Fruit fly (Drosophila melanogaster) whole organism, embryonic: ENCODE results near the gene dah.

ENCODE experiments used
- Abd-B ChIP-seq: fragments of 200-800 bp; sonication (Bioruptor generic); optimal IDR thresholded peaks from 2 replicates; lab custom pipeline; 2018; ENCODE audit warnings: missing biosample characterization, mild to moderate bottlenecking, missing genetic modification characterization, moderate library complexity
- Antp ChIP-seq: fragments of 200-800 bp; sonication (Bioruptor generic); optimal IDR thresholded peaks from 3 replicates; lab custom pipeline; 2016; ENCODE audit warnings: missing biosample characterization, missing genetic modification characterization
- CG12769 ChIP-seq: fragments of 200-800 bp; sonication (Bioruptor generic); optimal IDR thresholded peaks from 2 replicates; lab custom pipeline; 2019; ENCODE audit warnings: missing biosample characterization, mild to moderate bottlenecking, missing genetic modification characterization, moderate library complexity
- CG13624 ChIP-seq: fragments of 200-800 bp; sonication (Bioruptor generic); optimal IDR thresholded peaks from 2 replicates; lab custom pipeline; 2016; ENCODE audit warnings: missing biosample characterization, missing genetic modification characterization
- CG14014 ChIP-seq: fragments of 200-800 bp; sonication (Bioruptor generic); IDR thresholded peaks from 2 replicates; pipeline ENCODE4 v1.3.6; 2022; ENCODE audit warnings: missing biosample characterization, missing genetic modification characterization
- CG15073 ChIP-seq: fragments of 200-800 bp; sonication (Bioruptor generic); optimal IDR thresholded peaks from 2 replicates; lab custom pipeline; 2016; ENCODE audit warnings: missing biosample characterization, missing genetic modification characterization
- CG1603 ChIP-seq: fragments of 200-800 bp; sonication (Bioruptor generic); optimal IDR thresholded peaks from 2 replicates; lab custom pipeline; 2019; ENCODE audit warnings: missing biosample characterization, mild to moderate bottlenecking, missing genetic modification characterization, moderate library complexity
- CG17385 ChIP-seq: fragments of 200-800 bp; sonication (Bioruptor generic); optimal IDR thresholded peaks from 3 replicates; lab custom pipeline; 2018; ENCODE audit warnings: missing biosample characterization, mild to moderate bottlenecking, missing genetic modification characterization
- CG17568 ChIP-seq: fragments of 200-800 bp; sonication (Bioruptor generic); optimal IDR thresholded peaks from 2 replicates; lab custom pipeline; 2018; ENCODE audit warnings: missing biosample characterization, mild to moderate bottlenecking, missing genetic modification characterization, moderate library complexity
- CG18262 ChIP-seq: fragments of 200-800 bp; optimal IDR thresholded peaks from 3 replicates; lab custom pipeline; 2019; ENCODE audit warnings: missing biosample characterization, mild to moderate bottlenecking, missing genetic modification characterization, moderate library complexity
- CG18619 ChIP-seq: fragments of 200-800 bp; sonication (Bioruptor generic); optimal IDR thresholded peaks from 3 replicates; lab custom pipeline; 2017; ENCODE audit warnings: missing biosample characterization, mild to moderate bottlenecking, missing genetic modification characterization
- CG2712 ChIP-seq: fragments of 200-800 bp; optimal IDR thresholded peaks from 3 replicates; lab custom pipeline; 2019; ENCODE audit warnings: missing biosample characterization, mild to moderate bottlenecking, missing genetic modification characterization, moderate library complexity
- CG34376 ChIP-seq: fragments of 200-800 bp; sonication (Bioruptor generic); optimal IDR thresholded peaks from 2 replicates; lab custom pipeline; 2018; ENCODE audit warnings: missing biosample characterization, mild to moderate bottlenecking, missing genetic modification characterization
- CG3838 ChIP-seq: fragments of 200-800 bp; sonication (Bioruptor generic); optimal IDR thresholded peaks from 3 replicates; lab custom pipeline; 2016; ENCODE audit warnings: missing biosample characterization, missing genetic modification characterization
- CG42726 ChIP-seq: fragments of 200-800 bp; sonication (Bioruptor generic); IDR thresholded peaks from 2 replicates; pipeline ENCODE4 v1.3.6; 2022; ENCODE audit warnings: missing biosample characterization, missing genetic modification characterization; ENCODE audit not compliant: partially characterized antibody
- CG5953 ChIP-seq: fragments of 200-800 bp; sonication (Bioruptor generic); IDR thresholded peaks from 2 replicates; pipeline ENCODE4 v1.3.6; 2022; ENCODE audit warnings: missing biosample characterization, missing genetic modification characterization
- CG7357 ChIP-seq: fragments of 200-800 bp; sonication (Bioruptor generic); IDR thresholded peaks from 3 replicates; pipeline ENCODE4 v1.3.6; 2022; ENCODE audit warnings: missing biosample characterization, missing genetic modification characterization
- CG7963 ChIP-seq: fragments of 200-800 bp; sonication (Bioruptor generic); IDR thresholded peaks from 3 replicates; pipeline ENCODE4 v1.3.6; 2022; ENCODE audit warnings: missing biosample characterization, missing genetic modification characterization; ENCODE audit not compliant: partially characterized antibody
- CG8359 ChIP-seq: fragments of 200-800 bp; sonication (Bioruptor generic); optimal IDR thresholded peaks from 2 replicates; lab custom pipeline; 2017; ENCODE audit warnings: missing biosample characterization, mild to moderate bottlenecking, missing genetic modification characterization, borderline replicate concordance
- Dbx ChIP-seq: fragments of 200-800 bp; sonication (Bioruptor generic); IDR thresholded peaks from 3 replicates; pipeline ENCODE4 v1.3.6; 2022; ENCODE audit warnings: missing biosample characterization, missing genetic modification characterization
- Fer2 ChIP-seq: fragments of 200-800 bp; sonication (Bioruptor generic); optimal IDR thresholded peaks from 2 replicates; lab custom pipeline; 2018; ENCODE audit warnings: missing biosample characterization, mild to moderate bottlenecking, missing genetic modification characterization, moderate library complexity
- Fer3 ChIP-seq: fragments of 200-800 bp; sonication (Bioruptor generic); optimal IDR thresholded peaks from 2 replicates; lab custom pipeline; 2018; ENCODE audit warnings: missing biosample characterization, mild to moderate bottlenecking, missing genetic modification characterization, moderate library complexity
- Jarid2 ChIP-seq: fragments of 200-800 bp; sonication (Bioruptor generic); optimal IDR thresholded peaks from 3 replicates; lab custom pipeline; 2017; ENCODE audit warnings: mild to moderate bottlenecking, missing biosample characterization, missing genetic modification reagents, missing genetic modification characterization
- MBD-R2 ChIP-seq: fragments of 200-800 bp; sonication (Bioruptor generic); IDR thresholded peaks from 2 replicates; pipeline ENCODE4 v1.3.6; 2022; ENCODE audit warnings: missing biosample characterization, missing genetic modification characterization
- MTF-1 ChIP-seq: fragments of 200-800 bp; sonication (Bioruptor generic); optimal IDR thresholded peaks from 2 replicates; lab custom pipeline; 2018; ENCODE audit warnings: missing biosample characterization, mild to moderate bottlenecking, missing genetic modification characterization, borderline replicate concordance
- Mrtf ChIP-seq: fragments of 200-800 bp; sonication (Bioruptor generic); IDR thresholded peaks from 3 replicates; pipeline ENCODE4 v1.3.6; 2022; ENCODE audit warnings: missing biosample characterization, missing genetic modification characterization
- NC2β ChIP-seq: fragments of 200-800 bp; sonication (Bioruptor generic); optimal IDR thresholded peaks from 2 replicates; lab custom pipeline; 2016; ENCODE audit warnings: missing biosample characterization, missing genetic modification characterization
- Opbp ChIP-seq: fragments of 200-800 bp; sonication (Bioruptor generic); IDR thresholded peaks from 3 replicates; pipeline ENCODE4 v1.3.6; 2022; ENCODE audit warnings: missing biosample characterization, missing genetic modification characterization; ENCODE audit not compliant: partially characterized antibody
- Six4 ChIP-seq: fragments of 200-800 bp; sonication (Bioruptor generic); optimal IDR thresholded peaks from 2 replicates; lab custom pipeline; 2016; ENCODE audit warnings: missing biosample characterization, missing genetic modification characterization
- Usf ChIP-seq: fragments of 200-800 bp; sonication (Bioruptor generic); optimal IDR thresholded peaks from 2 replicates; lab custom pipeline; 2017; ENCODE audit warnings: missing genotype, missing biosample characterization, missing genetic modification characterization
- YL-1 ChIP-seq: fragments of 200-800 bp; sonication (Bioruptor generic); optimal IDR thresholded peaks from 3 replicates; lab custom pipeline; 2017; ENCODE audit warnings: missing biosample characterization, mild to moderate bottlenecking, missing genetic modification characterization
- aop ChIP-seq: fragments of 200-800 bp; sonication (Bioruptor generic); IDR thresholded peaks from 2 replicates; pipeline ENCODE4 v1.3.6; 2022; ENCODE audit warnings: missing biosample characterization, missing genetic modification characterization
- ap ChIP-seq: fragments of 200-800 bp; sonication (Bioruptor generic); IDR thresholded peaks from 2 replicates; pipeline ENCODE4 v1.3.6; 2022; ENCODE audit warnings: missing biosample characterization, missing genetic modification characterization
- chm ChIP-seq: fragments of 200-800 bp; sonication (Bioruptor generic); IDR thresholded peaks from 2 replicates; pipeline ENCODE4 v1.3.6; 2022; ENCODE audit warnings: missing biosample characterization, missing genetic modification characterization
- dan ChIP-seq: fragments of 200-800 bp; sonication (Bioruptor generic); IDR thresholded peaks from 2 replicates; pipeline ENCODE4 v1.3.6; 2022; ENCODE audit warnings: missing biosample characterization, missing genetic modification characterization
- dimm ChIP-seq: fragments of 200-800 bp; sonication (Bioruptor generic); IDR thresholded peaks from 2 replicates; pipeline ENCODE4 v1.3.6; 2022; ENCODE audit warnings: missing biosample characterization, missing genetic modification characterization
- disco-r ChIP-seq: fragments of 200-800 bp; sonication (Bioruptor generic); optimal IDR thresholded peaks from 2 replicates; lab custom pipeline; 2016; ENCODE audit warnings: missing biosample characterization, missing genetic modification characterization
- fd64A ChIP-seq: fragments of 200-800 bp; sonication (Bioruptor generic); optimal IDR thresholded peaks from 3 replicates; lab custom pipeline; 2018; ENCODE audit warnings: missing biosample characterization, mild to moderate bottlenecking, missing genetic modification characterization
- gsb ChIP-seq: fragments of 200-800 bp; sonication (Bioruptor generic); IDR thresholded peaks from 2 replicates; pipeline ENCODE4 v1.3.6; 2022; ENCODE audit warnings: missing biosample characterization, missing genetic modification characterization
- inv ChIP-seq: fragments of 200-800 bp; sonication (Bioruptor generic); IDR thresholded peaks from 2 replicates; pipeline ENCODE4 v1.3.6; 2022; ENCODE audit warnings: missing biosample characterization, missing genetic modification characterization; ENCODE audit not compliant: partially characterized antibody
- jumu ChIP-seq: fragments of 200-800 bp; sonication (Bioruptor generic); optimal IDR thresholded peaks from 3 replicates; lab custom pipeline; 2016; ENCODE audit warnings: missing biosample characterization, missing genetic modification characterization
- mld ChIP-seq: fragments of 200-800 bp; sonication (Bioruptor generic); IDR thresholded peaks from 3 replicates; pipeline ENCODE4 v1.3.6; 2022; ENCODE audit warnings: missing biosample characterization, missing genetic modification characterization; ENCODE audit not compliant: partially characterized antibody
- scrt ChIP-seq: fragments of 200-800 bp; sonication (Bioruptor generic); optimal IDR thresholded peaks from 2 replicates; lab custom pipeline; 2018; ENCODE audit warnings: missing biosample characterization, mild to moderate bottlenecking, missing genetic modification characterization, moderate library complexity
- sens ChIP-seq: fragments of 200-800 bp; sonication (Bioruptor generic); peaks from one replicate; lab custom pipeline; 2016; ENCODE audit warnings: missing biosample characterization, missing genetic modification characterization
- ssp ChIP-seq: fragments of 200-800 bp; sonication (Bioruptor generic); IDR thresholded peaks from 2 replicates; pipeline ENCODE4 v1.3.6; 2022; ENCODE audit warnings: missing biosample characterization, missing genetic modification characterization
- tin ChIP-seq: fragments of 200-800 bp; sonication (Bioruptor generic); optimal IDR thresholded peaks from 3 replicates; lab custom pipeline; 2016; ENCODE audit warnings: missing biosample characterization, missing genetic modification characterization
- toy ChIP-seq: fragments of 200-800 bp; sonication (Bioruptor generic); IDR thresholded peaks from 2 replicates; pipeline ENCODE4 v1.3.6; 2022; ENCODE audit warnings: missing biosample characterization, missing genetic modification characterization

dah gene

dm6 chrX:15323302-15323880 is 4.8 kb upstream of the dah start (continued):
- TF ChIP-seq Fer2 (tag; lab: Kevin White, UChicago): peak; percentile 29
- peak; percentile 89 for TF ChIP-seq CG5953 (GFP tag; lab: Robert Waterston, UW)
- TF ChIP-seq CG18262: peak; percentile 47
- peak; percentile 75 for TF ChIP-seq fd64A (GFP tag; lab: Kevin White, UChicago)
- TF ChIP-seq CG12769 (tag; lab: Kevin White, UChicago): peak; percentile 97
- TF ChIP-seq, all 482 proteins: peak for 423

DNA sequence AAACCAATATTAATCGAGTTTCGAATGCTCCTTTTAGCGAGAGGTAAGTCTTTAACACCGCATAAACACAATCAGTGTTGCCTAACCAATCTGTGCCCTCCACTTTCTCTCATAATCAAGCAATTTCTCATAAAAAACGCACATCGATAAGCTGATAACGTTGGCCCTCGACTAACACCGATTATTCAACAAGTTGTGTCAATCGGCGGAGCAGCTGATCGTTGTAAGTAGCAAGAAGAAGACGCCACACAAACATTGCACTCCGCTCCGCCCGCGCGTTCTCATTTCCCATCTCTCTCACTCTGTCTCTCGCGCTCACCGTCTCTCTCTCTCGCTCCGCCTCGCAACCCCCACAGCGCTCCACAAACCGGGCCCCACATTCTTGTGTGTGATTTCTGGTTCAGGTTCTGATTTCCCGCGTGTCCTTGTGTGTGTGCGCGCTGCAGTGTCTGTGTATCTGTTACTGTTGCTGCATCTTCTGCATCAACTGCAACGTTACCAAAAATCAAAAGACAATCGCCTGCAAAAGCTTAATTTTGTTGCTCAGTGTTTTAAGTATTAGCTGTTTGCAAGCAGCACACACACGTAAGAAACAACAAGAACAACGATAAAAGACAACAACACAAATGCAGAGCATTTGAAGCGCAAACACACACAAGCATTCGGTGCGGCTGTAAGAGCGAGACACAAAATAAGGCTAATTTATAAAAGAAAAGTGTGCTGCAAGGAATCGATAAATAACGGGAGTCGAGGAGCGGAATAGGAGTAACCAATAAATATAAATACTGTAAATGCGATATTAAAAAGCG is 5.1 kb downstream of the dah start, which contains the start of the genes CG9114 and HDAC6:
CG9114 (minus strand) TSS at position 89 of the 809 bp plus-strand sequence.
HDAC6 (plus strand) TSS at position 245 of the 809 bp plus-strand sequence.
- TF ChIP-seq gsb (GFP tag; lab: Robert Waterston, UW): no peak
- TF ChIP-seq Six4 (GFP tag; lab: Kevin White, UChicago): no peak
- peak; percentile 95 for TF ChIP-seq CG17385
- TF ChIP-seq CG13624 (GFP tag; lab: Kevin White, UChicago): peak; percentile 15
- no peak for TF ChIP-seq ap (GFP tag; lab: Robert Waterston, UW)
- peak; percentile 77; the same call in 2 of the 3 replicates for TF ChIP-seq CG7963
- no peak for TF ChIP-seq CG18619 (GFP tag; lab: Kevin White, UChicago)
- TF ChIP-seq dan (GFP tag; lab: Robert Waterston, UW): no peak
- TF ChIP-seq Mrtf: no peak
- no peak for TF ChIP-seq aop (GFP tag; lab: Robert Waterston, UW)
- peak; percentile 84 for TF ChIP-seq inv (GFP tag; lab: Robert Waterston, UW)
- TF ChIP-seq ssp (GFP tag; lab: Robert Waterston, UW): no peak
- TF ChIP-seq Dbx (GFP tag; lab: Robert Waterston, UW): peak; percentile 48; the same call in 1 of the 3 replicates
- peak; percentile 87 for TF ChIP-seq scrt (GFP tag; lab: Kevin White, UChicago)
- no peak for TF ChIP-seq chm (GFP tag; lab: Robert Waterston, UW)
- no peak for TF ChIP-seq CG14014 (GFP tag; lab: Robert Waterston, UW)
- no peak for TF ChIP-seq CG15073 (GFP tag; lab: Kevin White, UChicago)
- TF ChIP-seq YL-1 (GFP tag; lab: Kevin White, UChicago): peak; percentile 10
- TF ChIP-seq sens: peak; percentile 86
- no peak for TF ChIP-seq CG2712 (tag; lab: Kevin White, UChicago)
- TF ChIP-seq dimm (GFP tag; lab: Robert Waterston, UW): no peak
- TF ChIP-seq MBD-R2 (GFP tag; lab: Robert Waterston, UW): peak; percentile 69
- TF ChIP-seq jumu (GFP tag; lab: Kevin White, UChicago): no peak
- TF ChIP-seq tin (GFP tag; lab: Kevin White, UChicago): no peak
- no peak for TF ChIP-seq CG7357 (GFP tag; lab: Robert Waterston, UW)
- TF ChIP-seq Fer3 (tag; lab: Kevin White, UChicago): no peak
- no peak for TF ChIP-seq CG3838 (GFP tag; lab: Kevin White, UChicago)
- no peak; the same call in 2 of the 3 replicates for TF ChIP-seq mld (GFP tag; lab: Robert Waterston, UW)
- peak; percentile 19 for TF ChIP-seq CG34376
- no peak for TF ChIP-seq NC2β
- TF ChIP-seq CG17568 (GFP tag; lab: Kevin White, UChicago): no peak
- TF ChIP-seq MTF-1 (GFP tag; lab: Kevin White, UChicago): no peak
- no peak for TF ChIP-seq toy (GFP tag; lab: Robert Waterston, UW)
- TF ChIP-seq disco-r (GFP tag; lab: Kevin White, UChicago): no peak
- no peak for TF ChIP-seq CG42726 (GFP tag; lab: Robert Waterston, UW)
- TF ChIP-seq Antp: peak; percentile 2
- peak; percentile 72; the same call in 2 of the 3 replicates for TF ChIP-seq Opbp
- TF ChIP-seq CG1603 (tag; lab: Kevin White, UChicago): no peak
- TF ChIP-seq Usf (GFP tag; lab: Kevin White, UChicago): no peak
- TF ChIP-seq Abd-B: no peak
- no peak for TF ChIP-seq CG8359 (GFP tag; lab: Kevin White, UChicago)
- TF ChIP-seq Jarid2 (GFP tag; lab: Kevin White, UChicago): no peak
